Worm (Caenorhabditis elegans) whole organism, L2 larva: ENCODE data around the gene C07H4.1.

ENCODE experiments used
- gmeb-1 ChIP-seq: fragments of 150-350 bp; optimal IDR thresholded peaks from 2 replicates; lab custom pipeline; 2014; ENCODE audit warnings: missing biosample characterization, missing genetic modification characterization
- nhr-10 ChIP-seq: sonication (generic microtip); optimal IDR thresholded peaks from 2 replicates; lab custom pipeline; 2017; ENCODE audit warnings: missing biosample characterization, missing genetic modification characterization

- peak; percentile 4 for TF ChIP-seq gmeb-1 (tag; lab: Kevin White, UChicago)
- no peak for TF ChIP-seq nhr-10 (tag; lab: Kevin White, UChicago)
Observed at ce11 chrII:9061099-9061498, 32.4 kb downstream of the C07H4.1 start, which contains the start of gene T24B8.3.
